Fruit fly (Drosophila melanogaster) Kc167 (cell line): Measurements from ENCODE around the gene Sidpn.

ENCODE experiments used
- Myc ChIP-seq: fragments of >200 bp; optimal IDR thresholded peaks from 2 replicates; lab custom pipeline; 2017; ENCODE audit warnings: missing external identifiers
- insv ChIP-seq: fragments of >200 bp; optimal IDR thresholded peaks from 3 replicates; lab custom pipeline; 2018; ENCODE audit warnings: missing external identifiers
- psq ChIP-seq: fragments of >200 bp; optimal IDR thresholded peaks from 2 replicates; lab custom pipeline; 2017; ENCODE audit warnings: missing external identifiers
- ttk ChIP-seq: sonication (Bioruptor generic); optimal IDR thresholded peaks from 2 replicates; lab custom pipeline; 2017; ENCODE audit warnings: missing external identifiers

- TF ChIP-seq Myc (lab: Kevin White, UChicago) (no peak), insv (lab: Kevin White, UChicago) (no peak), psq (lab: Kevin White, UChicago) (no peak), ttk (lab: Kevin White, UChicago) (no peak)
Measured at dm6 chr2L:19074099-19074828, 46.8 kb downstream of the Sidpn start, which contains the start of gene CG17572.
